Worm (Caenorhabditis elegans) whole organism, mixed stage, embryonic: ENCODE results near the gene Y46E12A.2.

Source experiments
- elt-3 ChIP-seq: fragments of 150-350 bp; optimal IDR thresholded peaks from 2 replicates; lab custom pipeline; 2014; ENCODE audit warnings: missing biosample characterization, missing genetic modification characterization
- lsy-2 ChIP-seq: fragments of 150-350 bp; optimal IDR thresholded peaks from 2 replicates; lab custom pipeline; 2014; ENCODE audit warnings: missing biosample characterization, missing genetic modification characterization
- snpc-4 ChIP-seq: fragments of 150-350 bp; optimal IDR thresholded peaks from 2 replicates; lab custom pipeline; 2014; ENCODE audit warnings: missing biosample characterization, missing genetic modification characterization
- unc-62 ChIP-seq: fragments of 150-350 bp; optimal IDR thresholded peaks from 2 replicates; lab custom pipeline; 2014; ENCODE audit warnings: missing biosample characterization, missing genetic modification reagents, missing genetic modification characterization

DNA sequence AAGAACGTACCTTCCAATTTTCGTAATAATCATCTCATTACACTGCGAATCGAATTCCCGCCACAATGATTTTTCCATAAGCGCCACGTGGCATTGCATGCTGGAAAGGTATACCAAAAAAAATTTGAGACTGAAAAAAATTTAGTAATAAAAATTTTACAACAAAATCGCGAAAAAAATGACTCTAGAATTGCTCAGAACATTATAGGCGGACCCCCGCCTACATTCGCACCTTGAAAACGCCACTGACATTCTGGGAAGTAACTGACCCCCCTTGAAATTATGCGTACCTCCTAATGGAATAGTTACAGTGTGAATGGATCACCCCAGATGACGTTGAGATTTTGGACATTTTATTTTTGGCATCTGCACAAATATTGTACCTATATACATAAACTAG lies 11.3 kb downstream of the Y46E12A.2 start, which contains the start of gene tbx-43:
- TF ChIP-seq unc-62 (no peak), lsy-2 (no peak), elt-3 (no peak), snpc-4 (tag; lab: Kevin White, UChicago) (no peak)
